Worm (Caenorhabditis elegans): ENCODE data around the gene F49E12.12.

F49E12.12 gene

ce11 chrII:8428947-8429919 is 47.9 kb downstream of the F49E12.12 start:
- TF ChIP-seq ztf-11 (tag; optimal IDR thresholded peaks at IDR 0.05) (no peak), ceh-16 (tag; optimal IDR thresholded peaks at IDR 0.05) (no peak), nhr-237 (tag; optimal IDR thresholded peaks at IDR 0.05) (no peak), nhr-25 (tag; optimal IDR thresholded peaks at IDR 0.05) (peak; percentile 39), aly-2 (tag; optimal IDR thresholded peaks at IDR 0.05) (no peak), mml-1 (tag; optimal IDR thresholded peaks at IDR 0.05) (no peak), nfya-1 (tag; optimal IDR thresholded peaks at IDR 0.05; ENCODE audit: insufficient read depth) (peak; percentile 32), elt-2 (tag; optimal IDR thresholded peaks at IDR 0.05) (no peak), nhr-23 (tag; optimal IDR thresholded peaks at IDR 0.05) (peak; percentile 53), pha-4 (tag; optimal IDR thresholded peaks at IDR 0.05) (peak; percentile 38), fkh-2 (tag; optimal IDR thresholded peaks at IDR 0.05) (no peak), lin-15B (tag; optimal IDR thresholded peaks at IDR 0.05) (no peak), egl-27 (tag; optimal IDR thresholded peaks at IDR 0.05) (no peak), nhr-11 (tag; optimal IDR thresholded peaks at IDR 0.05) (no peak), mdl-1 (tag; optimal IDR thresholded peaks at IDR 0.05) (no peak)

ce11 chrII:8431954-8432353 is 50.7 kb downstream of the F49E12.12 start, which contains the start of gene acp-2:
acp-2 (minus strand) TSS chrII:8432054.
- TF ChIP-seq sea-2 (GFP tag; optimal IDR thresholded peaks at IDR 0.05), result no peak
